Worm (Caenorhabditis elegans) whole organism, L2 larva: ENCODE data around the gene Y7A5A.6.

Source experiments
- R02D3.7 ChIP-seq: fragments of 150-350 bp; optimal IDR thresholded peaks from 2 replicates; lab custom pipeline; 2014; ENCODE audit warnings: missing biosample characterization, missing genetic modification characterization
- Y55F3AM.14 ChIP-seq: fragments of 200-800 bp; sonication (Bioruptor generic); optimal IDR thresholded peaks from 2 replicates; lab custom pipeline; 2018; ENCODE audit warnings: mild to moderate bottlenecking, missing genetic modification characterization, missing compliant biosample characterization
- ZK546.5 ChIP-seq: sonication (generic microtip); optimal IDR thresholded peaks from 2 replicates; lab custom pipeline; 2017; ENCODE audit warnings: missing biosample characterization, missing genetic modification characterization
- aly-2 ChIP-seq: fragments of 150-350 bp; optimal IDR thresholded peaks from 2 replicates; lab custom pipeline; 2014; ENCODE audit warnings: missing biosample characterization, missing genetic modification characterization
- ceh-82 ChIP-seq: fragments of 150-350 bp; optimal IDR thresholded peaks from 2 replicates; lab custom pipeline; 2014; ENCODE audit warnings: missing biosample characterization, missing genetic modification characterization
- crh-2 ChIP-seq: sonication (generic microtip); optimal IDR thresholded peaks from 2 replicates; lab custom pipeline; 2017; ENCODE audit warnings: missing biosample characterization, missing genetic modification characterization
- elt-1 ChIP-seq: fragments of 150-350 bp; optimal IDR thresholded peaks from 2 replicates; lab custom pipeline; 2014; ENCODE audit warnings: missing biosample characterization, missing genetic modification characterization
- elt-3 ChIP-seq: sonication (generic microtip); optimal IDR thresholded peaks from 2 replicates; lab custom pipeline; 2017; ENCODE audit warnings: missing biosample characterization, missing genetic modification characterization
- lin-11 ChIP-seq: fragments of 150-350 bp; sonication (generic microtip); optimal IDR thresholded peaks from 2 replicates; lab custom pipeline; 2014; ENCODE audit warnings: missing biosample characterization, missing genetic modification characterization, inconsistent platforms, mixed read lengths
- lin-39 ChIP-seq: fragments of 150-350 bp; optimal IDR thresholded peaks from 2 replicates; lab custom pipeline; 2014; ENCODE audit warnings: missing biosample characterization, missing genetic modification reagents, missing genetic modification characterization
- lsy-2 ChIP-seq, 2 experiments: fragments of 150-350 bp in 1 of 2; sonication (generic microtip) in 1 of 2; optimal IDR thresholded peaks; 2 replicates each; lab custom pipeline; 2014 to 2017; ENCODE audit warnings: missing biosample characterization in 2 of 2, missing genetic modification characterization in 2 of 2
- mab-5 ChIP-seq: fragments of 150-350 bp; optimal IDR thresholded peaks from 2 replicates; lab custom pipeline; 2014; ENCODE audit warnings: missing biosample characterization, missing genetic modification characterization
- mbf-1 ChIP-seq: sonication (generic microtip); optimal IDR thresholded peaks from 2 replicates; lab custom pipeline; 2017; ENCODE audit warnings: missing biosample characterization, missing genetic modification characterization
- mdl-1 ChIP-seq, 2 experiments: fragments of 150-350 bp in 1 of 2; sonication (generic microtip) in 1 of 2; optimal IDR thresholded peaks; 2 replicates each; lab custom pipeline; 2017; ENCODE audit warnings: missing biosample characterization in 2 of 2, missing genetic modification characterization in 2 of 2
- nhr-11 ChIP-seq: fragments of 150-350 bp; optimal IDR thresholded peaks from 2 replicates; lab custom pipeline; 2014; ENCODE audit warnings: missing biosample characterization, missing genetic modification characterization
- nhr-12 ChIP-seq: fragments of 150-350 bp; optimal IDR thresholded peaks from 2 replicates; lab custom pipeline; 2014; ENCODE audit warnings: missing biosample characterization, missing genetic modification characterization
- nhr-6 ChIP-seq: fragments of 150-350 bp; optimal IDR thresholded peaks from 2 replicates; lab custom pipeline; 2014; ENCODE audit warnings: missing biosample characterization, missing genetic modification characterization
- nhr-77 ChIP-seq: fragments of 150-350 bp; optimal IDR thresholded peaks from 2 replicates; lab custom pipeline; 2014; ENCODE audit warnings: missing biosample characterization, missing genetic modification characterization
- peb-1 ChIP-seq: fragments of 150-350 bp; optimal IDR thresholded peaks from 2 replicates; lab custom pipeline; 2014; ENCODE audit warnings: missing biosample characterization, missing genetic modification characterization
- sma-3 ChIP-seq: sonication (generic microtip); optimal IDR thresholded peaks from 2 replicates; lab custom pipeline; 2016; ENCODE audit warnings: missing genetic modification reagents, missing genetic modification characterization, missing compliant biosample characterization
- snpc-4 ChIP-seq: fragments of 150-350 bp; optimal IDR thresholded peaks from 2 replicates; lab custom pipeline; 2014; ENCODE audit warnings: missing biosample characterization, missing genetic modification characterization
- unc-39 ChIP-seq: fragments of 150-350 bp; optimal IDR thresholded peaks from 2 replicates; lab custom pipeline; 2014; ENCODE audit warnings: missing biosample characterization, missing genetic modification characterization
- unc-55 ChIP-seq: fragments of 150-350 bp; sonication (generic microtip); optimal IDR thresholded peaks from 3 replicates; lab custom pipeline; 2014; ENCODE audit warnings: missing biosample characterization, missing genetic modification reagents, missing genetic modification characterization
- unc-62 ChIP-seq: fragments of 150-350 bp; optimal IDR thresholded peaks from 2 replicates; lab custom pipeline; 2014; ENCODE audit warnings: missing biosample characterization, missing genetic modification reagents, missing genetic modification characterization
- zag-1 ChIP-seq: fragments of 150-350 bp; optimal IDR thresholded peaks from 2 replicates; lab custom pipeline; 2014; ENCODE audit warnings: missing biosample characterization, missing genetic modification characterization
- ztf-1 ChIP-seq: fragments of 200-800 bp; sonication (Bioruptor generic); conservative IDR thresholded peaks from 2 replicates; pipeline ENCODE4 v1.3.6; 2022; ENCODE audit warnings: missing genetic modification characterization, missing compliant biosample characterization
- ztf-4 ChIP-seq: fragments of 150-350 bp; optimal IDR thresholded peaks from 2 replicates; lab custom pipeline; 2014; ENCODE audit warnings: missing biosample characterization, missing genetic modification characterization

Y7A5A.6 gene

DNA sequence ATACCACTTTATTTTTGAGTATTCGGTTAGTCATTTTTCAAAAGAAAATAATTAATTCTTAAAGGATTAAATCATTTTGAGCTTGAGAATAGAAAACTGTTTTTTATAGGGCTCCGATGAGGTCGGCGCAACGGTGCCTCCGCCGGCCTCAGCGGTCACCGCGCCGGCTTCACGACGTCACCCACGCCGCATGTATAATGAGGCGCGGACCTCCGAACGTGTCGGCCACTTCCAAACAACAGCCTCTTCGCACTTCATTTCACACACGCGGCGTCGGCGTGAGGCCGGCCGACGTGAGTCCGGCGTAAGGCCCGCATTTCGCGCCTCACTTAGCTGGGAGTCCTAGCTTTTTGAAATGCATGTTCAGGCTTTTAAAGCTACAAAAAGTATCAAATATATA is 32.6 kb downstream of the Y7A5A.6 start:
- TF ChIP-seq elt-1 (tag; lab: Kevin White, UChicago) (no peak), peb-1 (tag; lab: Kevin White, UChicago) (no peak), nhr-77 (tag; lab: Kevin White, UChicago) (no peak), nhr-6 (tag; lab: Kevin White, UChicago) (no peak), lsy-2 (tag; optimal IDR thresholded peaks at IDR 0.05; lab: Kevin White, UChicago) (no peak), R02D3.7 (tag; lab: Kevin White, UChicago) (no peak)

DNA sequence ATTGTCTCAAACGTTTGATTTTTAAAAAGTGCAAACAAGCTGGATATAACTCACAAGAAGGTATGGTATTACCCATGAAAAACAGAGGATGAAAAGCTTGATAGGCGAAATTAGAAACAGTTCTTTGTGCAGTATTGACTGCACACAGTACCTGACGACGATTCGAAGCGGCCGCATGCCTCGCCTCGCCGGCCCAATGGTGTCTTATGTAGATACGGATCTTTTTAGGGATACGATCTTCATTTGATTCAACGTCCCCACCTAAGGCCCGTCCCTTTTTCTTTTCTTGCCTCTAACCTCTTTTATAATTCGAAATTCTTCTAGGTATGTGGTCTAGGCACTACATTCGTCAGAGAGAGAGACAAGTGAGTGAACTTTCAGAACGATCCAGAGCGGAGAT is 33.3 kb downstream of the Y7A5A.6 start, which contains the start of gene bus-17:
bus-17 (minus strand) TSS at position 208 of the 400 bp plus-strand sequence.
- TF ChIP-seq sma-3 (GFP tag; lab: Kevin White, UChicago): no peak
- no peak for TF ChIP-seq ZK546.5 (tag; lab: Kevin White, UChicago)
- no peak for TF ChIP-seq ztf-4 (tag; lab: Kevin White, UChicago)
- TF ChIP-seq crh-2 (tag; lab: Kevin White, UChicago): no peak
- no peak for TF ChIP-seq R02D3.7 (tag; lab: Kevin White, UChicago)
- no peak for TF ChIP-seq unc-62 (GFP tag; lab: Kevin White, UChicago)
- no peak for TF ChIP-seq mdl-1 (tag; optimal IDR thresholded peaks at IDR 0.05; lab: Kevin White, UChicago)
- no peak for TF ChIP-seq nhr-12 (tag; lab: Kevin White, UChicago)
- TF ChIP-seq lin-39: no peak
- TF ChIP-seq peb-1 (tag; lab: Kevin White, UChicago): no peak
- TF ChIP-seq elt-3: no peak
- no peak for TF ChIP-seq mab-5 (tag; lab: Kevin White, UChicago)
- no peak for TF ChIP-seq mbf-1 (tag; lab: Kevin White, UChicago)

DNA sequence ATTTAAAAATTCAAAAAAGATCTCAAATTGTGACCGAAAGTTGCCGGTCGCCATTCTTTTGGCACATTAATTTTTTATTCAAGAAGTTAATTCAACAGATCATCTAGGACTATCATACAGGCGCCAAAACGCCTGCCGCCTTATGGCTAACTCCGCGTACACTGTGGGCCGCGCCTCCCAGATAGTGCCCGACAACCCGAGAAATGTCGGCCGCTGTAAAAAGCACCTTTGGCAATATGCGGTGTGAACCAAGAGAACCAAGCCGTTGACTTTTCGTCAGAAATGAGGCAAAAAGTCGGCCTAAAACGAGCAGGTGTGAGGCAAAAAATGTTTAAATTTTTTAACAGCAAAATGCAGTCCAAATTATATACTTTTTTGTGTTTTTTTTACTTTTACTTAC is 40.3 kb downstream of the Y7A5A.6 start:
- no peak for TF ChIP-seq R02D3.7 (tag; lab: Kevin White, UChicago)
- TF ChIP-seq snpc-4 (tag; lab: Kevin White, UChicago): peak; percentile 43

- no peak for TF ChIP-seq elt-1 (tag; lab: Kevin White, UChicago)
- TF ChIP-seq mab-5 (tag; lab: Kevin White, UChicago): no peak
- TF ChIP-seq ztf-1 (GFP tag; lab: Robert Waterston, UW): no peak
- TF ChIP-seq elt-3: no peak
Measured at ce11 chrX:15757169-15757568, 42.3 kb downstream of the Y7A5A.6 start, which contains the start of gene wrt-4. TSS of gene wrt-4 (minus strand) at chrX:15757269.

DNA sequence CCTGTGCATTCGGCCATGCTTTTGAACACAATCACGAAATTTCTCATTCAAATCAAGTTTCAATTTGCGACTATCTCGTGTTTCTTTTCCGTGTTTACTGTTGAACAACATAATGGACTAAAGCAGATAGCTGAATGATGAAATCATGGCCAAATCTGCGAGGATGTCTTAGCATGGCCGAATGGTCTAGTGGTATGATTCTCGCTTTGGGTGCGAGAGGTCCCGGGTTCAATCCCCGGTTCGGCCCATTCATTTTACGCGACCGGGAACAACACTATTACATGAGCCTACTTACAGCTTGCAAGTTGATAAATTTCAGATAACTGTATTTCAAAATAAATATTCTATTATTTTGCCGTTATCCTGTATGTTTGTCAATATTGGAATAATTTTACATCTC is 48.2 kb downstream of the Y7A5A.6 start:
- TF ChIP-seq nhr-11 (tag; lab: Kevin White, UChicago): no peak
- TF ChIP-seq unc-55: no peak
- TF ChIP-seq aly-2: no peak
- TF ChIP-seq zag-1 (tag; lab: Kevin White, UChicago): no peak
- TF ChIP-seq ZK546.5 (tag; lab: Kevin White, UChicago): no peak
- no peak for TF ChIP-seq lin-11 (tag; lab: Kevin White, UChicago)
- no peak for TF ChIP-seq ceh-82
- TF ChIP-seq lin-39: no peak
- no peak for TF ChIP-seq Y55F3AM.14
- TF ChIP-seq unc-39 (tag; lab: Kevin White, UChicago): no peak
- no peak for TF ChIP-seq mbf-1 (tag; lab: Kevin White, UChicago)
- TF ChIP-seq ztf-4 (tag; lab: Kevin White, UChicago): no peak
- no peak for TF ChIP-seq sma-3 (GFP tag; lab: Kevin White, UChicago)
- TF ChIP-seq nhr-77 (tag; lab: Kevin White, UChicago): no peak
